Worm (Caenorhabditis elegans) whole organism, L1 larva: ENCODE results near the gene lig-1.
A peak's percentile ranks its signal among the peaks of the same experiment; 100 is the strongest.

Source experiments
- C16A3.4 ChIP-seq: fragments of 150-350 bp; optimal IDR thresholded peaks from 2 replicates; lab custom pipeline; 2014; ENCODE audit warnings: missing biosample characterization, missing genetic modification characterization
- C34B4.2 ChIP-seq: sonication (generic microtip); optimal IDR thresholded peaks from 2 replicates; lab custom pipeline; 2017; ENCODE audit warnings: mild to moderate bottlenecking, missing genetic modification characterization, missing compliant biosample characterization
- aha-1 ChIP-seq: fragments of 150-350 bp; optimal IDR thresholded peaks from 2 replicates; lab custom pipeline; 2014; ENCODE audit warnings: missing biosample characterization, missing genetic modification characterization
- alr-1 ChIP-seq: fragments of 200-800 bp; sonication (Bioruptor generic); optimal IDR thresholded peaks from 2 replicates; lab custom pipeline; 2018; ENCODE audit warnings: borderline replicate concordance, mild to moderate bottlenecking, missing genetic modification characterization, missing compliant biosample characterization
- ama-1 ChIP-seq: fragments of 150-350 bp; optimal IDR thresholded peaks from 2 replicates; lab custom pipeline; 2014
- blmp-1 ChIP-seq: fragments of 150-350 bp; optimal IDR thresholded peaks from 2 replicates; lab custom pipeline; 2014; ENCODE audit warnings: missing biosample characterization, missing genetic modification characterization
- ceh-63 ChIP-seq: fragments of 200-800 bp; sonication (Bioruptor generic); optimal IDR thresholded peaks from 2 replicates; lab custom pipeline; 2018; ENCODE audit warnings: mild to moderate bottlenecking, missing genetic modification characterization, missing compliant biosample characterization
- ceh-8 ChIP-seq: fragments of 200-800 bp; sonication (Bioruptor generic); optimal IDR thresholded peaks from 2 replicates; lab custom pipeline; 2018; ENCODE audit warnings: mild to moderate bottlenecking, missing genetic modification characterization, moderate library complexity, missing compliant biosample characterization
- ces-1 ChIP-seq: fragments of 150-350 bp; optimal IDR thresholded peaks from 2 replicates; lab custom pipeline; 2014; ENCODE audit warnings: missing biosample characterization, missing genetic modification reagents, missing genetic modification characterization
- dpl-1 ChIP-seq, 3 experiments: fragments of 150-350 bp in 2 of 3; sonication (generic microtip) in 1 of 3; optimal IDR thresholded peaks; 2 replicates each; lab custom pipeline; 2014 to 2017; ENCODE audit warnings: missing biosample characterization in 3 of 3, missing genetic modification characterization in 3 of 3, missing genetic modification reagents in 3 of 3
- dsc-1 ChIP-seq: sonication (generic microtip); optimal IDR thresholded peaks from 2 replicates; lab custom pipeline; 2016; ENCODE audit warnings: mild to moderate bottlenecking, missing genetic modification characterization, missing compliant biosample characterization
- efl-1 ChIP-seq, 4 experiments: fragments of 150-350 bp; optimal IDR thresholded peaks in 3 of 4; peaks in 1 of 4; 1 replicate in 1 of 4; 2 replicates in 3 of 4; lab custom pipeline; 2014; ENCODE audit warnings: missing biosample characterization in 2 of 4, missing genetic modification characterization in 2 of 4, missing genetic modification reagents in 2 of 4
- elt-3 ChIP-seq, 6 experiments: fragments of 150-350 bp in 1 of 6; sonication (generic microtip); optimal IDR thresholded peaks; 2 replicates each; lab custom pipeline; 2017 to 2018; ENCODE audit warnings: missing biosample characterization in 6 of 6, missing genetic modification characterization in 6 of 6, inconsistent platforms in 1 of 6
- ets-5 ChIP-seq: fragments of 200-800 bp; sonication (Bioruptor generic); IDR thresholded peaks from 2 replicates; pipeline ENCODE4 v1.3.6; 2022; ENCODE audit warnings: missing genetic modification characterization, missing compliant biosample characterization
- fkh-10 ChIP-seq: sonication (generic microtip); optimal IDR thresholded peaks from 2 replicates; lab custom pipeline; 2017; ENCODE audit warnings: missing biosample characterization, missing genetic modification reagents, missing genetic modification characterization
- fkh-4 ChIP-seq: sonication (generic microtip); optimal IDR thresholded peaks from 2 replicates; lab custom pipeline; 2016; ENCODE audit warnings: missing compliant biosample characterization, missing genetic modification characterization, borderline replicate concordance
- irx-1 ChIP-seq: sonication (generic microtip); optimal IDR thresholded peaks from 2 replicates; lab custom pipeline; 2016; ENCODE audit warnings: missing genetic modification characterization, missing compliant biosample characterization
- lin-13 ChIP-seq: fragments of 150-350 bp; optimal IDR thresholded peaks from 2 replicates; lab custom pipeline; 2014; ENCODE audit warnings: missing biosample characterization, missing genetic modification reagents, missing genetic modification characterization
- lin-14 ChIP-seq: fragments of 200-800 bp; sonication (Bioruptor generic); optimal IDR thresholded peaks from 2 replicates; lab custom pipeline; 2018; ENCODE audit warnings: mild to moderate bottlenecking, missing genetic modification characterization, moderate library complexity, missing compliant biosample characterization
- lin-15B ChIP-seq: fragments of 150-350 bp; sonication (generic microtip); optimal IDR thresholded peaks from 3 replicates; lab custom pipeline; 2014; ENCODE audit warnings: missing biosample characterization, missing genetic modification characterization
- lin-35 ChIP-seq, 2 experiments: fragments of 150-350 bp; optimal IDR thresholded peaks; 2 replicates each; lab custom pipeline; 2014; ENCODE audit warnings: missing biosample characterization in 2 of 2, missing genetic modification characterization in 2 of 2, missing genetic modification reagents in 2 of 2
- lin-39 ChIP-seq: fragments of 150-350 bp; optimal IDR thresholded peaks from 2 replicates; lab custom pipeline; 2014; ENCODE audit warnings: missing biosample characterization, missing genetic modification reagents, missing genetic modification characterization
- lsy-2 ChIP-seq, 2 experiments: fragments of 150-350 bp; optimal IDR thresholded peaks; 2 replicates each; lab custom pipeline; 2014; ENCODE audit warnings: missing biosample characterization in 2 of 2, missing genetic modification characterization in 2 of 2
- mab-9 ChIP-seq: fragments of 200-800 bp; sonication (Bioruptor generic); IDR thresholded peaks from 2 replicates; pipeline ENCODE4 v1.3.6; 2022; ENCODE audit warnings: missing genetic modification reagents, missing genetic modification characterization, missing compliant biosample characterization
- mdl-1 ChIP-seq, 2 experiments: fragments of 150-350 bp; optimal IDR thresholded peaks; 2 replicates each; lab custom pipeline; 2014 to 2017; ENCODE audit warnings: missing biosample characterization in 2 of 2, missing genetic modification characterization in 2 of 2, inconsistent platforms in 1 of 2
- mef-2 ChIP-seq: fragments of 150-350 bp; optimal IDR thresholded peaks from 2 replicates; lab custom pipeline; 2014; ENCODE audit warnings: missing biosample characterization, missing genetic modification characterization
- mep-1 ChIP-seq: fragments of 150-350 bp; optimal IDR thresholded peaks from 2 replicates; lab custom pipeline; 2014; ENCODE audit warnings: missing biosample characterization, missing genetic modification characterization
- nhr-20 ChIP-seq: sonication (generic microtip); optimal IDR thresholded peaks from 2 replicates; lab custom pipeline; 2016; ENCODE audit warnings: mild to moderate bottlenecking, missing genetic modification characterization, missing compliant biosample characterization
- nhr-28 ChIP-seq: fragments of 150-350 bp; optimal IDR thresholded peaks from 2 replicates; lab custom pipeline; 2014; ENCODE audit warnings: missing biosample characterization, missing genetic modification characterization
- nhr-47 ChIP-seq: sonication (generic microtip); optimal IDR thresholded peaks from 2 replicates; lab custom pipeline; 2016; ENCODE audit warnings: mild to moderate bottlenecking, missing genetic modification characterization, moderate library complexity, missing compliant biosample characterization
- nhr-71 ChIP-seq: sonication (generic microtip); optimal IDR thresholded peaks from 2 replicates; lab custom pipeline; 2016; ENCODE audit warnings: mild to moderate bottlenecking, missing genetic modification characterization, moderate library complexity, missing compliant biosample characterization
- nhr-84 ChIP-seq: sonication (generic microtip); optimal IDR thresholded peaks from 2 replicates; lab custom pipeline; 2017; ENCODE audit warnings: missing biosample characterization, missing genetic modification characterization
- nhr-85 ChIP-seq: sonication (generic microtip); peaks from one replicate; lab custom pipeline; 2016; ENCODE audit warnings: missing genetic modification characterization, inconsistent platforms, missing compliant biosample characterization
- pag-3 ChIP-seq: sonication (generic microtip); optimal IDR thresholded peaks from 2 replicates; lab custom pipeline; 2017; ENCODE audit warnings: missing genetic modification characterization, mild to moderate bottlenecking, missing compliant biosample characterization, antibody characterized with exemption, borderline replicate concordance; ENCODE audit not compliant: insufficient read depth
- rnt-1 ChIP-seq: sonication (generic microtip); optimal IDR thresholded peaks from 2 replicates; lab custom pipeline; 2016; ENCODE audit warnings: mild to moderate bottlenecking, missing genetic modification characterization, moderate library complexity, missing compliant biosample characterization
- skn-1 ChIP-seq: fragments of 150-350 bp; optimal IDR thresholded peaks from 2 replicates; lab custom pipeline; 2014; ENCODE audit warnings: missing biosample characterization, missing genetic modification characterization
- snpc-4 ChIP-seq: fragments of 150-350 bp; optimal IDR thresholded peaks from 2 replicates; lab custom pipeline; 2014; ENCODE audit warnings: missing biosample characterization, missing genetic modification characterization
- snu-23 ChIP-seq: sonication (generic microtip); optimal IDR thresholded peaks from 2 replicates; lab custom pipeline; 2016; ENCODE audit warnings: missing genetic modification characterization, missing compliant biosample characterization
- sox-4 ChIP-seq: sonication (generic microtip); optimal IDR thresholded peaks from 2 replicates; lab custom pipeline; 2016; ENCODE audit warnings: missing genetic modification characterization, missing compliant biosample characterization
- unc-130 ChIP-seq: fragments of 150-350 bp; optimal IDR thresholded peaks from 2 replicates; lab custom pipeline; 2017; ENCODE audit warnings: missing biosample characterization, missing genetic modification characterization, inconsistent platforms
- unc-62 ChIP-seq: fragments of 150-350 bp; optimal IDR thresholded peaks from 2 replicates; lab custom pipeline; 2014; ENCODE audit warnings: missing biosample characterization, missing genetic modification reagents, missing genetic modification characterization
- xbp-1 ChIP-seq: sonication (generic microtip); optimal IDR thresholded peaks from 2 replicates; lab custom pipeline; 2016; ENCODE audit warnings: missing genetic modification characterization, missing compliant biosample characterization

The lig-1 gene

DNA sequence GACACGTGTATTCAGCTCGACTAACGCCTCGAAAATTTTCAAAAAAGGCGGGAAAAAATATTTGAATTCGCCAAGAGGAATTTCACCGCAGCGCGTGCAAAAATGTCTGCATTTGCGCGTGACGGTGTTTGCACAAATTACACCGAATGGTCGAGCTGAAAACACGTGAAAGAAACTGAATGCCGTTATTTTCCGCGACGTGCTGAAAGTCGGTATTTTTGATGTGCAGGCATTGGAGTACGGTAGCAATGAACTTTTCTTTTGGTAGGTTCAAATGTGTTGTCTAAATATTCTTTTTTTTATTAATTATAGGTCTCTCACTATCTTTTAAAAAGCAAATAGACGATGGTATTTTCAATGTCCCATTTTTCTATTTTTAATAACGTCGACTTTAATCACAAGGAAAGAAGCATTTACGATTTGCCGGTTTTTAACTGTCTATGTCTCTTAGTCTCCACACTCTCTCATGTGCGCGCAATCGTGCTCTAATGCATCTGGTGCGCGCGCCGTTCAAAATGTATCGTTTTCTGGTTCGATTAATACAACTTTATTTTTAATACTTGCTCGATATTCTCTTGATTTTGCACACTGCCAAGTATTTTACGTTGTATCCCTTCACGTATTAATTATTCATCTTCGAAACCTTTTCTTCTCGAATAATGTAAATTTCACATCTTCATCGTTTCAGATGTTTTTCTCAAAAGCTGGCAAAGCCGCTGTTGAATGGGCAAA is at the start of gene lig-1, which contains the start of gene C29A12.1:
Gene lig-1 (plus strand): TSS at position 682 of the 732 bp plus-strand sequence.
Gene C29A12.1 (minus strand): TSS at position 63 of the 732 bp plus-strand sequence.
- peak in 1 of 2 experiments; percentile 53 for TF ChIP-seq lsy-2 (tag; optimal IDR thresholded peaks at IDR 0.05; lab: Kevin White, UChicago)
- peak; percentile 57 for TF ChIP-seq blmp-1
- peak; percentile 22 for TF ChIP-seq nhr-71
- TF ChIP-seq mef-2 (tag; lab: Kevin White, UChicago) = no peak
- no peak for TF ChIP-seq mep-1 (tag; lab: Kevin White, UChicago)
- TF ChIP-seq nhr-84 (tag; lab: Kevin White, UChicago) = no peak
- TF ChIP-seq snu-23 (GFP tag; lab: Kevin White, UChicago) = peak; percentile 17
- TF ChIP-seq lin-14 = peak; percentile 46
- peak; percentile 19 for TF ChIP-seq unc-130
- peak in 1 of 2 experiments; percentile 46 for TF ChIP-seq mdl-1 (tag; optimal IDR thresholded peaks at IDR 0.05; lab: Kevin White, UChicago)
- TF ChIP-seq sox-4 (tag; lab: Kevin White, UChicago) = no peak
- TF ChIP-seq xbp-1 (tag; lab: Kevin White, UChicago) = peak; percentile 16
- no peak for TF ChIP-seq ceh-63
- peak; percentile 42 for TF ChIP-seq C16A3.4 (tag; lab: Kevin White, UChicago)
- TF ChIP-seq elt-3 (tag; optimal IDR thresholded peaks at IDR 0.05; lab: Kevin White, UChicago) = peak in 1 of 6 experiments; percentile 22
- TF ChIP-seq lin-35 (GFP tag; optimal IDR thresholded peaks at IDR 0.05; lab: Kevin White, UChicago) = peak; percentile 45 to 88
- TF ChIP-seq skn-1 (tag; lab: Kevin White, UChicago) = peak; percentile 30
- peak; percentile 42 for TF ChIP-seq lin-15B (tag; lab: Kevin White, UChicago)
- TF ChIP-seq dpl-1 (GFP tag; optimal IDR thresholded peaks at IDR 0.05; lab: Kevin White, UChicago) = peak; percentile 56 to 78 (median 73)
- TF ChIP-seq nhr-20 (tag; lab: Kevin White, UChicago) = peak; percentile 3
- TF ChIP-seq pag-3 (tag; lab: Kevin White, UChicago) = no peak
- TF ChIP-seq aha-1 = no peak
- peak; percentile 26 to 73 for TF ChIP-seq efl-1 (optimal IDR thresholded peaks at IDR 0.05; lab: Kevin White, UChicago)
- peak; percentile 79 to 97 for TF ChIP-seq efl-1 (GFP tag; optimal IDR thresholded peaks at IDR 0.05 in 1 of 2; lab: Kevin White, UChicago)

DNA sequence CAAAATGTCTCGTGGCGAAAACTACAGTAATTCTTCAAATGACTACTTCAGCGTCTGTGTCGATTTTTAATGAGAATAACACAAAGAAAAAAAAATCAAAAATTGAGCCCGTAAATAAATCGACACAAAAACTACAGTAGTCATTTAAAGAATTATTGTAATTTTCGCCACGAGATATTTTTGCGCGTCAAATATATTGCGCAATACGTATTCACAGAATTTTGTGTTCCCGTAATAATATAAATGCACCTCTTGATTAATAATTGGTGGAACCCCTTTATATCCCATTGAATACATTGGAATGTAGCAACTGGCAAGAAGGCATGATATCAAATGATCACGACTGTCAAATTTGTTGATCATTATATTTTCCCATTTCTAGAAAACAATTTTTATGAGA is 45.0 kb upstream of the lig-1 start:
- TF ChIP-seq nhr-85 (tag; lab: Kevin White, UChicago) = no peak
- no peak for TF ChIP-seq ceh-8 (GFP tag; lab: Kevin White, UChicago)
- no peak for TF ChIP-seq alr-1 (tag; lab: Kevin White, UChicago)
- no peak for TF ChIP-seq C34B4.2 (tag; lab: Kevin White, UChicago)
- no peak for TF ChIP-seq irx-1
- TF ChIP-seq lin-39 = no peak
- no peak for TF ChIP-seq rnt-1
- no peak for TF ChIP-seq lin-13
- TF ChIP-seq unc-62 = no peak
- TF ChIP-seq elt-3 (tag; optimal IDR thresholded peaks at IDR 0.05; lab: Kevin White, UChicago) = no peak

DNA sequence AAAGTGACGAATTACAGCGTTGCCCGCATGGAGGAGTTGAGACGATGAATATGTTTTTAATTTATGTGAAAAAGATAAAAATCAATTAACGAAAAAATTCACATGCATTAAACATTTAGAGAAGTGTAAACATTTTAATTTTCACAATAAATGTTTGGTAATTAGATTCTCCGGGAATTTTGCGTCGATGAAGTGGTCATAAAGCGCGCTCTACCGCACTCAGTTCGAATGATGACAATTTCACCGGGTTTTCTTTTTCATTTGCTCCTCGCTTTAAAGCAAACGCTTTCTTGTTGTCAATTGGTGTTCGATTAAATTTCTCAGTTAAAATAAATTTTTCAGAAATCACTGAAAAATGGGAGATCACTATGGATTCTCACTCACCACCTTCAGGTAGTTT is 43.9 kb upstream of the lig-1 start, which contains the start of the genes D1054.1 and pas-2:
Gene D1054.1 (minus strand): TSS at position 192 of the 400 bp plus-strand sequence.
Gene pas-2 (plus strand): TSS at position 343 of the 400 bp plus-strand sequence.
- TF ChIP-seq dpl-1 (GFP tag; optimal IDR thresholded peaks at IDR 0.05; lab: Kevin White, UChicago) (peak in 2 of 3 experiments; percentile 1 to 37), mef-2 (tag; lab: Kevin White, UChicago) (no peak), lin-14 (peak; percentile 54), lsy-2 (tag; optimal IDR thresholded peaks at IDR 0.05; lab: Kevin White, UChicago) (peak in 1 of 2 experiments; percentile 41), efl-1 (optimal IDR thresholded peaks at IDR 0.05; lab: Kevin White, UChicago) (peak in 1 of 2 experiments; percentile 24), efl-1 (GFP tag; optimal IDR thresholded peaks at IDR 0.05 in 1 of 2; lab: Kevin White, UChicago) (peak in 1 of 2 experiments; percentile 3), nhr-28 (tag; lab: Kevin White, UChicago) (no peak), ets-5 (GFP tag; lab: Robert Waterston, UW) (no peak), mep-1 (tag; lab: Kevin White, UChicago) (peak; percentile 45), lin-15B (tag; lab: Kevin White, UChicago) (no peak), nhr-84 (tag; lab: Kevin White, UChicago) (no peak), nhr-47 (tag; lab: Kevin White, UChicago) (no peak), fkh-4 (tag; lab: Kevin White, UChicago) (no peak), ces-1 (GFP tag; lab: Kevin White, UChicago) (no peak), ama-1 (no peak), blmp-1 (peak; percentile 45), lin-35 (GFP tag; optimal IDR thresholded peaks at IDR 0.05; lab: Kevin White, UChicago) (peak; percentile 22 to 34), snpc-4 (peak; percentile 19), dsc-1 (tag; lab: Kevin White, UChicago) (no peak), mab-9 (GFP tag; lab: Robert Waterston, UW) (no peak), fkh-10 (no peak), skn-1 (tag; lab: Kevin White, UChicago) (peak; percentile 92)
